Fruit fly (Drosophila melanogaster): ENCODE measurements around the gene Sh3beta.

Sh3beta gene

dm6 chr3L:7359827-7360323 is 9.2 kb downstream of the Sh3beta start, which contains the start of gene pst (continued):
- TF ChIP-seq disco-r (GFP tag; optimal IDR thresholded peaks at IDR 0.05) = peak; percentile 13
- no peak for TF ChIP-seq Sry-δ (GFP tag; optimal IDR thresholded peaks at IDR 0.05)
- no peak for TF ChIP-seq CG4730 (GFP tag; IDR thresholded peaks at IDR 0.05)
- no peak for TF ChIP-seq CG31224 (GFP tag; IDR thresholded peaks at IDR 0.05)
- peak; percentile 14 for TF ChIP-seq NC2α (GFP tag; optimal IDR thresholded peaks at IDR 0.05)
- no peak for TF ChIP-seq hbn (GFP tag; IDR thresholded peaks at IDR 0.05; ENCODE audit: partially characterized antibody)
- TF ChIP-seq Doc2 (GFP tag; IDR thresholded peaks at IDR 0.05) = no peak
- no peak for TF ChIP-seq pum (GFP tag; optimal IDR thresholded peaks at IDR 0.05)
- no peak for TF ChIP-seq Nf-YA (GFP tag; IDR thresholded peaks at IDR 0.05)
- no peak for TF ChIP-seq ERR (GFP tag; optimal IDR thresholded peaks at IDR 0.05)
- TF ChIP-seq Aef1 (GFP tag; IDR thresholded peaks at IDR 0.05) = no peak
- TF ChIP-seq zf30C (GFP tag; optimal IDR thresholded peaks at IDR 0.05) = no peak
- peak; percentile 32 for TF ChIP-seq odd (GFP tag; optimal IDR thresholded peaks at IDR 0.05)
- no peak for TF ChIP-seq CG10366 (GFP tag; IDR thresholded peaks at IDR 0.05)
- no peak for TF ChIP-seq crol (GFP tag; IDR thresholded peaks at IDR 0.05)
- peak; percentile 7 for TF ChIP-seq CG12219 (GFP tag; optimal IDR thresholded peaks at IDR 0.05)
- TF ChIP-seq ash1 (GFP tag; optimal IDR thresholded peaks at IDR 0.05) = peak; percentile 14
- no peak for TF ChIP-seq Neu2 (GFP tag; optimal IDR thresholded peaks at IDR 0.05; ENCODE audit: borderline replicate concordance)
- TF ChIP-seq lmd (GFP tag; IDR thresholded peaks at IDR 0.05) = no peak
- TF ChIP-seq CG15269 (tag; optimal IDR thresholded peaks at IDR 0.05) = peak; percentile 68
- TF ChIP-seq MTF-1 (GFP tag; optimal IDR thresholded peaks at IDR 0.05; ENCODE audit: borderline replicate concordance) = peak; percentile 17
- no peak for TF ChIP-seq Taf1 (GFP tag; IDR thresholded peaks at IDR 0.05)
- TF ChIP-seq CG4854 (GFP tag; optimal IDR thresholded peaks at IDR 0.05) = no peak
- 0 out of 3 replicates have a peak, but pooled peaks have one; percentile 26 for TF ChIP-seq dysf (GFP tag; IDR thresholded peaks at IDR 0.05)
- peak; percentile 81 for TF ChIP-seq chm (GFP tag; IDR thresholded peaks at IDR 0.05)
- no peak for TF ChIP-seq CG18619 (GFP tag; optimal IDR thresholded peaks at IDR 0.05)
- no peak for TF ChIP-seq CG13123 (GFP tag; optimal IDR thresholded peaks at IDR 0.05)
- TF ChIP-seq Elba2 (GFP tag; optimal IDR thresholded peaks at IDR 0.05) = no peak
- no peak for TF ChIP-seq CG10147 (GFP tag; optimal IDR thresholded peaks at IDR 0.05)
- TF ChIP-seq Sin3A (optimal IDR thresholded peaks at IDR 0.05) = no peak
- no peak for TF ChIP-seq CG18599 (GFP tag; optimal IDR thresholded peaks at IDR 0.05)
- no peak for TF ChIP-seq nerfin-1 (tag; optimal IDR thresholded peaks at IDR 0.05)
- peak; percentile 34 for TF ChIP-seq rib (GFP tag; IDR thresholded peaks at IDR 0.05)
- 0 out of 3 replicates have a peak, but pooled peaks have one; percentile 53 for TF ChIP-seq Opbp (GFP tag; IDR thresholded peaks at IDR 0.05; ENCODE audit: partially characterized antibody)
- no peak for TF ChIP-seq crc (GFP tag; optimal IDR thresholded peaks at IDR 0.05)
- TF ChIP-seq kah (GFP tag; optimal IDR thresholded peaks at IDR 0.05) = no peak
- TF ChIP-seq CG1647 (GFP tag; optimal IDR thresholded peaks at IDR 0.05) = no peak
- TF ChIP-seq CG5245 (GFP tag; optimal IDR thresholded peaks at IDR 0.05) = no peak
- TF ChIP-seq Meics (GFP tag; optimal IDR thresholded peaks at IDR 0.05) = no peak
- no peak for TF ChIP-seq pzg (GFP tag; optimal IDR thresholded peaks at IDR 0.05)
- TF ChIP-seq hkb (optimal IDR thresholded peaks at IDR 0.05) = no peak
- TF ChIP-seq hkb (GFP tag; IDR thresholded peaks at IDR 0.05) = peak; percentile 57; the same call in 1 of the 2 replicates
- no peak for TF ChIP-seq Kr (GFP tag; optimal IDR thresholded peaks at IDR 0.05)
- TF ChIP-seq CG6689 (GFP tag; IDR thresholded peaks at IDR 0.05) = no peak
- TF ChIP-seq tgo (GFP tag; IDR thresholded peaks at IDR 0.05) = no peak
- TF ChIP-seq CG11696 (GFP tag; IDR thresholded peaks at IDR 0.05) = no peak
- no peak for TF ChIP-seq chn (GFP tag; optimal IDR thresholded peaks at IDR 0.05)
- no peak for TF ChIP-seq CG7372 (GFP tag; IDR thresholded peaks at IDR 0.05)
- no peak for TF ChIP-seq Lim3 (GFP tag; IDR thresholded peaks at IDR 0.05)
- TF ChIP-seq so (GFP tag; IDR thresholded peaks at IDR 0.05) = no peak; the same call in 2 of the 3 replicates
- TF ChIP-seq fru (optimal IDR thresholded peaks at IDR 0.05) = no peak
- TF ChIP-seq CG3838 (GFP tag; optimal IDR thresholded peaks at IDR 0.05) = no peak
- TF ChIP-seq ttk (GFP tag; IDR thresholded peaks at IDR 0.05) = no peak
